Fruit fly (Drosophila melanogaster) whole organism, embryonic: ENCODE results near the gene CG14395.

Experiments
- Blimp-1 ChIP-seq: fragments of 200-800 bp; sonication (Bioruptor generic); optimal IDR thresholded peaks from 3 replicates; lab custom pipeline; 2018; ENCODE audit warnings: missing biosample characterization, missing genetic modification characterization, mild to moderate bottlenecking, moderate library complexity, missing genetic modification reagents
- CG10209 ChIP-seq: fragments of 200-800 bp; sonication (Bioruptor generic); optimal IDR thresholded peaks from 3 replicates; lab custom pipeline; 2017; ENCODE audit warnings: missing biosample characterization, mild to moderate bottlenecking, missing genetic modification characterization, missing genetic modification reagents
- CG13624 ChIP-seq: fragments of 200-800 bp; sonication (Bioruptor generic); optimal IDR thresholded peaks from 2 replicates; lab custom pipeline; 2016; ENCODE audit warnings: missing biosample characterization, missing genetic modification characterization
- CG1602 ChIP-seq: fragments of 200-800 bp; sonication (Bioruptor generic); optimal IDR thresholded peaks from 3 replicates; lab custom pipeline; 2016; ENCODE audit warnings: missing biosample characterization, missing genetic modification characterization
- CG17912 ChIP-seq: fragments of 200-800 bp; sonication (Bioruptor generic); optimal IDR thresholded peaks from 2 replicates; lab custom pipeline; 2018; ENCODE audit warnings: missing biosample characterization, mild to moderate bottlenecking, missing genetic modification characterization
- CG30431 ChIP-seq: fragments of 200-800 bp; sonication (Bioruptor generic); optimal IDR thresholded peaks from 2 replicates; lab custom pipeline; 2017; ENCODE audit warnings: missing biosample characterization, missing genetic modification characterization
- CG32532 ChIP-seq: fragments of 200-800 bp; sonication (Bioruptor generic); IDR thresholded peaks from 2 replicates; pipeline ENCODE4 v1.3.6; 2022; ENCODE audit warnings: missing biosample characterization, missing genetic modification characterization
- CG32767 ChIP-seq: fragments of 200-800 bp; sonication (Bioruptor generic); IDR thresholded peaks from 2 replicates; pipeline ENCODE4 v1.3.6; 2022; ENCODE audit warnings: missing biosample characterization, missing genetic modification characterization
- CG6683 ChIP-seq: fragments of 200-800 bp; sonication (Bioruptor generic); optimal IDR thresholded peaks from 2 replicates; lab custom pipeline; 2017; ENCODE audit warnings: missing biosample characterization, mild to moderate bottlenecking, missing genetic modification characterization, missing genetic modification reagents
- CG6689 ChIP-seq: fragments of 200-800 bp; sonication (Bioruptor generic); IDR thresholded peaks from 2 replicates; pipeline ENCODE4 v1.3.6; 2022; ENCODE audit warnings: missing biosample characterization, missing genetic modification characterization
- CG8388 ChIP-seq: fragments of 200-800 bp; sonication (Bioruptor generic); optimal IDR thresholded peaks from 2 replicates; lab custom pipeline; 2019; ENCODE audit warnings: missing biosample characterization, mild to moderate bottlenecking, missing genetic modification characterization, moderate library complexity
- CG8924 ChIP-seq: fragments of 200-800 bp; optimal IDR thresholded peaks from 3 replicates; lab custom pipeline; 2019; ENCODE audit warnings: missing biosample characterization, mild to moderate bottlenecking, missing genetic modification characterization, moderate library complexity
- CG9437 ChIP-seq: fragments of 200-800 bp; sonication (Bioruptor generic); optimal IDR thresholded peaks from 2 replicates; lab custom pipeline; 2018; ENCODE audit warnings: missing biosample characterization, mild to moderate bottlenecking, missing genetic modification characterization
- CG9817 ChIP-seq: fragments of 200-800 bp; sonication (Bioruptor generic); optimal IDR thresholded peaks from 2 replicates; lab custom pipeline; 2018; ENCODE audit warnings: missing biosample characterization, mild to moderate bottlenecking, missing genetic modification characterization, moderate library complexity
- D19A ChIP-seq: fragments of 200-800 bp; optimal IDR thresholded peaks from 3 replicates; lab custom pipeline; 2019; ENCODE audit warnings: missing biosample characterization, mild to moderate bottlenecking, missing genetic modification characterization, moderate library complexity
- Dek ChIP-seq: fragments of 200-800 bp; sonication (Bioruptor generic); optimal IDR thresholded peaks from 3 replicates; lab custom pipeline; 2019; ENCODE audit warnings: missing biosample characterization, mild to moderate bottlenecking, missing genetic modification characterization, moderate library complexity
- Drgx ChIP-seq: fragments of 200-800 bp; sonication (Bioruptor generic); IDR thresholded peaks from 2 replicates; pipeline ENCODE4 v1.3.6; 2022; ENCODE audit warnings: missing biosample characterization, missing genetic modification characterization
- HLH3B ChIP-seq: fragments of 200-800 bp; sonication (Bioruptor generic); IDR thresholded peaks from 2 replicates; pipeline ENCODE4 v1.3.6; 2022; ENCODE audit warnings: missing biosample characterization, missing genetic modification characterization
- Hmr ChIP-seq: fragments of 200-800 bp; sonication (Bioruptor generic); optimal IDR thresholded peaks from 3 replicates; lab custom pipeline; 2017; ENCODE audit warnings: mild to moderate bottlenecking, missing biosample characterization, missing genetic modification reagents, missing genetic modification characterization
- Hr78 ChIP-seq, 2 experiments: fragments of 200-800 bp in 1 of 2; fragments of >200 bp in 1 of 2; sonication (Bioruptor generic) in 1 of 2; optimal IDR thresholded peaks; 2 replicates each; lab custom pipeline; 2017 to 2019; ENCODE audit warnings: missing biosample characterization in 2 of 2, missing genetic modification characterization in 2 of 2, mild to moderate bottlenecking in 1 of 2, moderate library complexity in 1 of 2
- Hsf ChIP-seq: fragments of 200-800 bp; sonication (Bioruptor generic); optimal IDR thresholded peaks from 3 replicates; lab custom pipeline; 2016; ENCODE audit warnings: missing biosample characterization, missing genetic modification characterization
- MBD-R2 ChIP-seq: fragments of 200-800 bp; sonication (Bioruptor generic); IDR thresholded peaks from 2 replicates; pipeline ENCODE4 v1.3.6; 2022; ENCODE audit warnings: missing biosample characterization, missing genetic modification characterization
- Nf-YC ChIP-seq: fragments of 200-800 bp; optimal IDR thresholded peaks from 3 replicates; lab custom pipeline; 2019; ENCODE audit warnings: missing biosample characterization, mild to moderate bottlenecking, missing genetic modification characterization, moderate library complexity
- Side ChIP-seq: fragments of 200-800 bp; sonication (Bioruptor generic); optimal IDR thresholded peaks from 2 replicates; lab custom pipeline; 2016; ENCODE audit warnings: missing biosample characterization, missing genetic modification characterization
- Six4 ChIP-seq: fragments of 200-800 bp; sonication (Bioruptor generic); optimal IDR thresholded peaks from 2 replicates; lab custom pipeline; 2016; ENCODE audit warnings: missing biosample characterization, missing genetic modification characterization
- Trl ChIP-seq, 3 experiments: fragments of >200 bp in 2 of 3; fragments of 200-800 bp in 1 of 3; sonication (Bioruptor generic) in 1 of 3; optimal IDR thresholded peaks; 2 replicates in 1 of 3; 3 replicates in 2 of 3; lab custom pipeline; 2016 to 2017; ENCODE audit warnings: missing biosample characterization in 1 of 3, missing genetic modification characterization in 1 of 3
- ac ChIP-seq: fragments of 200-800 bp; sonication (Bioruptor generic); optimal IDR thresholded peaks from 3 replicates; lab custom pipeline; 2017; ENCODE audit warnings: missing biosample characterization, mild to moderate bottlenecking, missing genetic modification characterization
- bigmax ChIP-seq: fragments of 200-800 bp; sonication (Bioruptor generic); optimal IDR thresholded peaks from 2 replicates; lab custom pipeline; 2018; ENCODE audit warnings: missing biosample characterization, mild to moderate bottlenecking, missing genetic modification characterization
- br ChIP-seq: fragments of >200 bp; optimal IDR thresholded peaks from 2 replicates; lab custom pipeline; 2017
- ci ChIP-seq: fragments of 200-800 bp; sonication (Bioruptor generic); IDR thresholded peaks from 3 replicates; pipeline ENCODE4 v1.3.6; 2022; ENCODE audit warnings: missing biosample characterization, missing genetic modification characterization
- crp ChIP-seq, 2 experiments: fragments of 200-800 bp; sonication (Bioruptor generic); optimal IDR thresholded peaks; 2 replicates in 1 of 2; 3 replicates in 1 of 2; lab custom pipeline; 2017; ENCODE audit warnings: missing biosample characterization in 2 of 2, missing genetic modification characterization in 2 of 2, mild to moderate bottlenecking in 1 of 2, moderate library complexity in 1 of 2
- dimm ChIP-seq: fragments of 200-800 bp; sonication (Bioruptor generic); IDR thresholded peaks from 2 replicates; pipeline ENCODE4 v1.3.6; 2022; ENCODE audit warnings: missing biosample characterization, missing genetic modification characterization
- dmrt11E ChIP-seq: fragments of 200-800 bp; sonication (Bioruptor generic); optimal IDR thresholded peaks from 3 replicates; lab custom pipeline; 2018; ENCODE audit warnings: missing biosample characterization, mild to moderate bottlenecking, missing genetic modification characterization, moderate library complexity
- ewg ChIP-seq: fragments of 200-800 bp; sonication (Bioruptor generic); optimal IDR thresholded peaks from 3 replicates; lab custom pipeline; 2017; ENCODE audit warnings: mild to moderate bottlenecking, missing biosample characterization, missing genetic modification reagents, missing genetic modification characterization
- ftz-f1 ChIP-seq: fragments of 200-800 bp; sonication (Bioruptor generic); optimal IDR thresholded peaks from 2 replicates; lab custom pipeline; 2016; ENCODE audit warnings: missing biosample characterization, missing genetic modification characterization
- gfzf ChIP-seq: fragments of 200-800 bp; sonication (Bioruptor generic); optimal IDR thresholded peaks from 2 replicates; lab custom pipeline; 2016; ENCODE audit warnings: missing biosample characterization, mild to moderate bottlenecking, missing genetic modification characterization, moderate library complexity
- grau ChIP-seq: fragments of 200-800 bp; optimal IDR thresholded peaks from 3 replicates; lab custom pipeline; 2019; ENCODE audit warnings: missing biosample characterization, mild to moderate bottlenecking, missing genetic modification characterization, moderate library complexity
- gsb ChIP-seq: fragments of 200-800 bp; sonication (Bioruptor generic); IDR thresholded peaks from 2 replicates; pipeline ENCODE4 v1.3.6; 2022; ENCODE audit warnings: missing biosample characterization, missing genetic modification characterization
- her ChIP-seq: fragments of 200-800 bp; sonication (Bioruptor generic); optimal IDR thresholded peaks from 2 replicates; lab custom pipeline; 2016; ENCODE audit warnings: missing biosample characterization, missing genetic modification characterization
- pan ChIP-seq, 4 experiments: fragments of >200 bp in 3 of 4; fragments of 200-800 bp in 1 of 4; sonication (Bioruptor generic) in 1 of 4; optimal IDR thresholded peaks in 3 of 4; IDR thresholded peaks in 1 of 4; 2 replicates each; pipeline versions ENCODE4 v1.3.6 to Lab custom; 2017 to 2022; ENCODE audit warnings: missing biosample characterization in 2 of 4, missing genetic modification characterization in 2 of 4, mixed read lengths in 1 of 4
- prd ChIP-seq, 3 experiments: fragments of >200 bp in 2 of 3; fragments of 200-800 bp in 1 of 3; sonication (Bioruptor generic) in 1 of 3; optimal IDR thresholded peaks in 2 of 3; IDR thresholded peaks in 1 of 3; 2 replicates in 2 of 3; 3 replicates in 1 of 3; pipeline versions ENCODE4 v1.3.6 to Lab custom; 2017 to 2022; ENCODE audit warnings: missing biosample characterization in 1 of 3, missing genetic modification characterization in 1 of 3
- psq ChIP-seq: fragments of 200-800 bp; sonication (Bioruptor generic); optimal IDR thresholded peaks from 2 replicates; lab custom pipeline; 2017; ENCODE audit warnings: missing biosample characterization, missing genetic modification characterization
- sug ChIP-seq: fragments of 200-800 bp; optimal IDR thresholded peaks from 2 replicates; lab custom pipeline; 2019; ENCODE audit warnings: missing biosample characterization, mild to moderate bottlenecking, missing genetic modification characterization, moderate library complexity
- tio ChIP-seq: fragments of 200-800 bp; sonication (Bioruptor generic); optimal IDR thresholded peaks from 2 replicates; lab custom pipeline; 2017; ENCODE audit warnings: missing biosample characterization, missing genetic modification characterization, inconsistent platforms
- tna ChIP-seq: fragments of 200-800 bp; sonication (Bioruptor generic); IDR thresholded peaks from 2 replicates; pipeline ENCODE4 v1.3.6; 2022; ENCODE audit warnings: missing biosample characterization, missing genetic modification characterization; ENCODE audit not compliant: partially characterized antibody
- vnd ChIP-seq: fragments of 200-800 bp; sonication (Bioruptor generic); IDR thresholded peaks from 3 replicates; pipeline ENCODE4 v1.3.6; 2022; ENCODE audit warnings: missing biosample characterization, missing genetic modification characterization; ENCODE audit not compliant: partially characterized antibody
- wor ChIP-seq: fragments of 200-800 bp; sonication (Bioruptor generic); IDR thresholded peaks from 2 replicates; pipeline ENCODE4 v1.3.6; 2022; ENCODE audit warnings: missing biosample characterization, missing genetic modification characterization
- zf30C ChIP-seq: fragments of 200-800 bp; sonication (Bioruptor generic); optimal IDR thresholded peaks from 3 replicates; lab custom pipeline; 2018; ENCODE audit warnings: missing biosample characterization, mild to moderate bottlenecking, missing genetic modification characterization

Gene CG14395

DNA sequence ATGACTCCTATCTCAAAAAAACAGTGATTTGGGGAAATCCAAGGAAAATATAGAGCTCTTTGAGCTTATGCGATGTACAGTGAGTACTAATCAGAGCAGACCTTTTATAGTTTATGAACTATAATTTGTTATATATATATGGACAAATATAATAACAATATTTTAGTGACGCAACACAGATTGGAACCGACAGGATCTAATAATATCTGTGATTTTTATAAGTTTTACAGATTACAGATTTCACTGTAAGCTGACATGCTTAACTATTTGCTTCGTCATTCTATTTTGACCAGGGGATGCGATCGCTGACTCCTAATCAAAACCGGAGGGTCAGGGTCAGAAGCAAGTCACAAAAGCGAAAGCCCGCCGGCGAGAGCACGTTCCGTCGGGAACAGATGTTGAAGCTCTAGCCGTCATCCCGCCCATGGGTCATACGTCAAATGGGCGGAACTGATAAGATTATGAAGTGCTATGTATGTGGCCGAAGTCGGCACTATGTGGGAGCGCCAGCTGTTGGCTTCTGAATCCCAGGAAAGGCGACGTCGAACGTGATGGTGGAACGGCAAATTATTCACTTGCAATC, 11.5 kb downstream of the CG14395 start, which contains the start of gene Gnmt (continued):
- TF ChIP-seq tna (GFP tag; lab: Robert Waterston, UW) (no peak), tio (GFP tag; lab: Kevin White, UChicago) (no peak), CG10209 (no peak), HLH3B (GFP tag; lab: Robert Waterston, UW) (no peak), dmrt11E (tag; lab: Kevin White, UChicago) (no peak), ewg (GFP tag; lab: Kevin White, UChicago) (no peak), Drgx (GFP tag; lab: Robert Waterston, UW) (no peak), CG32767 (GFP tag; lab: Robert Waterston, UW) (no peak), sug (tag; lab: Kevin White, UChicago) (peak; percentile 84), crp (GFP tag; optimal IDR thresholded peaks at IDR 0.05; lab: Kevin White, UChicago) (no peak), wor (GFP tag; lab: Robert Waterston, UW) (no peak), pan (optimal IDR thresholded peaks at IDR 0.05; lab: Kevin White, UChicago) (no peak), pan (GFP tag; optimal IDR thresholded peaks at IDR 0.05 in 1 of 2, IDR thresholded peaks at IDR 0.05 in 1 of 2) (peak in 1 of 2 experiments; percentile 16), br (lab: Kevin White, UChicago) (no peak), gfzf (GFP tag; lab: Kevin White, UChicago) (no peak), ac (GFP tag; lab: Kevin White, UChicago) (no peak), Trl (optimal IDR thresholded peaks at IDR 0.05; lab: Kevin White, UChicago) (no peak), Trl (GFP tag; optimal IDR thresholded peaks at IDR 0.05; lab: Kevin White, UChicago) (no peak), CG30431 (no peak), MBD-R2 (GFP tag; lab: Robert Waterston, UW) (no peak), CG9437 (GFP tag; lab: Kevin White, UChicago) (no peak), CG1602 (GFP tag; lab: Kevin White, UChicago) (no peak), Nf-YC (tag; lab: Kevin White, UChicago) (no peak), Hmr (GFP tag; lab: Kevin White, UChicago) (peak; percentile 21), CG6689 (GFP tag; lab: Robert Waterston, UW) (0 out of 2 replicates have a peak, but pooled peaks have one; percentile 14), CG13624 (GFP tag; lab: Kevin White, UChicago) (no peak), CG8924 (tag; lab: Kevin White, UChicago) (no peak), Six4 (no peak), Hr78 (GFP tag; optimal IDR thresholded peaks at IDR 0.05; lab: Kevin White, UChicago) (peak in 1 of 2 experiments; percentile 87), zf30C (no peak), CG17912 (no peak), Dek (tag; lab: Kevin White, UChicago) (no peak), Hsf (GFP tag; lab: Kevin White, UChicago) (no peak), psq (GFP tag; lab: Kevin White, UChicago) (no peak), vnd (GFP tag; lab: Robert Waterston, UW) (no peak), CG8388 (no peak), CG9817 (tag; lab: Kevin White, UChicago) (no peak), CG6683 (no peak), CG32532 (GFP tag; lab: Robert Waterston, UW) (peak; percentile 33; the same call in 1 of the 2 replicates), ftz-f1 (GFP tag; lab: Kevin White, UChicago) (peak; percentile 26), D19A (tag; lab: Kevin White, UChicago) (no peak), Blimp-1 (peak; percentile 5), gsb (GFP tag; lab: Robert Waterston, UW) (no peak), dimm (GFP tag; lab: Robert Waterston, UW) (no peak), grau (tag; lab: Kevin White, UChicago) (peak; percentile 78), prd (optimal IDR thresholded peaks at IDR 0.05; lab: Kevin White, UChicago) (no peak), prd (GFP tag; IDR thresholded peaks at IDR 0.05; lab: Robert Waterston, UW) (0 out of 3 replicates have a peak, but pooled peaks have one; percentile 12), Side (GFP tag; lab: Kevin White, UChicago) (no peak), bigmax (GFP tag; lab: Kevin White, UChicago) (no peak), ci (GFP tag; lab: Robert Waterston, UW) (0 out of 3 replicates have a peak, but pooled peaks have one; percentile 16), her (no peak)
